Fruit fly (Drosophila melanogaster) whole organism, embryonic: Measurements from ENCODE around the gene RabGGTa.
A peak's percentile ranks its signal among the peaks of the same experiment; 100 is the strongest.

Experiments used
- Antp ChIP-seq: fragments of 200-800 bp; sonication (Bioruptor generic); optimal IDR thresholded peaks from 3 replicates; lab custom pipeline; 2016; ENCODE audit warnings: missing biosample characterization, missing genetic modification characterization
- CG10267 ChIP-seq: fragments of 200-800 bp; sonication (Bioruptor generic); optimal IDR thresholded peaks from 2 replicates; lab custom pipeline; 2018; ENCODE audit warnings: missing biosample characterization, mild to moderate bottlenecking, missing genetic modification characterization, moderate library complexity
- CG11504 ChIP-seq: fragments of 200-800 bp; sonication (Bioruptor generic); optimal IDR thresholded peaks from 3 replicates; lab custom pipeline; 2019; ENCODE audit warnings: missing biosample characterization, mild to moderate bottlenecking, missing genetic modification characterization, moderate library complexity
- CG14667 ChIP-seq: fragments of 200-800 bp; sonication (Bioruptor generic); IDR thresholded peaks from 2 replicates; pipeline ENCODE4 v1.3.6; 2022; ENCODE audit warnings: missing biosample characterization, missing genetic modification characterization
- CG14965 ChIP-seq: fragments of 200-800 bp; sonication (Bioruptor generic); optimal IDR thresholded peaks from 2 replicates; lab custom pipeline; 2016; ENCODE audit warnings: missing biosample characterization, missing genetic modification characterization, borderline replicate concordance
- CG1529 ChIP-seq: fragments of 200-800 bp; sonication (Bioruptor generic); optimal IDR thresholded peaks from 3 replicates; lab custom pipeline; 2018; ENCODE audit warnings: missing biosample characterization, missing genetic modification characterization
- CG15514 ChIP-seq: fragments of 200-800 bp; sonication (Bioruptor generic); optimal IDR thresholded peaks from 3 replicates; lab custom pipeline; 2017; ENCODE audit warnings: missing biosample characterization, missing genetic modification characterization, mild to moderate bottlenecking, moderate library complexity, missing genetic modification reagents
- CG1603 ChIP-seq: fragments of 200-800 bp; sonication (Bioruptor generic); optimal IDR thresholded peaks from 2 replicates; lab custom pipeline; 2019; ENCODE audit warnings: missing biosample characterization, mild to moderate bottlenecking, missing genetic modification characterization, moderate library complexity
- CG17361 ChIP-seq: fragments of 200-800 bp; sonication (Bioruptor generic); IDR thresholded peaks from 3 replicates; pipeline ENCODE4 v1.3.6; 2022; ENCODE audit warnings: missing biosample characterization, missing genetic modification characterization
- CG17568 ChIP-seq: fragments of 200-800 bp; sonication (Bioruptor generic); optimal IDR thresholded peaks from 2 replicates; lab custom pipeline; 2018; ENCODE audit warnings: missing biosample characterization, mild to moderate bottlenecking, missing genetic modification characterization, moderate library complexity
- CG17802 ChIP-seq: fragments of 200-800 bp; sonication (Bioruptor generic); optimal IDR thresholded peaks from 2 replicates; lab custom pipeline; 2018; ENCODE audit warnings: missing biosample characterization, mild to moderate bottlenecking, missing genetic modification characterization, moderate library complexity
- CG18262 ChIP-seq: fragments of 200-800 bp; optimal IDR thresholded peaks from 3 replicates; lab custom pipeline; 2019; ENCODE audit warnings: missing biosample characterization, mild to moderate bottlenecking, missing genetic modification characterization, moderate library complexity
- CG32532 ChIP-seq: fragments of 200-800 bp; sonication (Bioruptor generic); IDR thresholded peaks from 2 replicates; pipeline ENCODE4 v1.3.6; 2022; ENCODE audit warnings: missing biosample characterization, missing genetic modification characterization
- CG4404 ChIP-seq: fragments of 200-800 bp; sonication (Bioruptor generic); IDR thresholded peaks from 2 replicates; pipeline ENCODE4 v1.3.6; 2022; ENCODE audit warnings: missing biosample characterization, missing genetic modification characterization
- CG4617 ChIP-seq: fragments of 200-800 bp; sonication (Bioruptor generic); optimal IDR thresholded peaks from 3 replicates; lab custom pipeline; 2016; ENCODE audit warnings: missing biosample characterization, missing genetic modification characterization, borderline replicate concordance
- CG5180 ChIP-seq: fragments of 200-800 bp; sonication (Bioruptor generic); optimal IDR thresholded peaks from 3 replicates; lab custom pipeline; 2017; ENCODE audit warnings: missing biosample characterization, missing genetic modification characterization, mild to moderate bottlenecking, moderate library complexity, missing genetic modification reagents
- CG6272 ChIP-seq: fragments of 200-800 bp; sonication (Bioruptor generic); IDR thresholded peaks from 2 replicates; pipeline ENCODE4 v1.3.6; 2022; ENCODE audit warnings: missing biosample characterization, missing genetic modification characterization
- CG8924 ChIP-seq: fragments of 200-800 bp; optimal IDR thresholded peaks from 3 replicates; lab custom pipeline; 2019; ENCODE audit warnings: missing biosample characterization, mild to moderate bottlenecking, missing genetic modification characterization, moderate library complexity
- CoRest ChIP-seq: fragments of 200-800 bp; sonication (Bioruptor generic); optimal IDR thresholded peaks from 3 replicates; lab custom pipeline; 2018; ENCODE audit warnings: missing biosample characterization, mild to moderate bottlenecking, missing genetic modification characterization, moderate library complexity
- E2f2 ChIP-seq: fragments of 200-800 bp; sonication (Bioruptor generic); IDR thresholded peaks from 2 replicates; pipeline ENCODE4 v1.3.6; 2022; ENCODE audit warnings: missing biosample characterization, missing genetic modification characterization
- Hr3 ChIP-seq: fragments of 200-800 bp; sonication (Bioruptor generic); optimal IDR thresholded peaks from 3 replicates; lab custom pipeline; 2016; ENCODE audit warnings: missing biosample characterization, missing genetic modification characterization
- Kr ChIP-seq: fragments of 200-800 bp; sonication (Bioruptor generic); optimal IDR thresholded peaks from 2 replicates; lab custom pipeline; 2017; ENCODE audit warnings: missing biosample characterization, mild to moderate bottlenecking, missing genetic modification characterization
- MESR4 ChIP-seq: fragments of 200-800 bp; sonication (Bioruptor generic); optimal IDR thresholded peaks from 2 replicates; lab custom pipeline; 2018; ENCODE audit warnings: missing biosample characterization, mild to moderate bottlenecking, missing genetic modification characterization, moderate library complexity
- Myb ChIP-seq: fragments of 200-800 bp; sonication (Bioruptor generic); optimal IDR thresholded peaks from 2 replicates; lab custom pipeline; 2016; ENCODE audit warnings: missing biosample characterization, missing genetic modification characterization
- Oli ChIP-seq: fragments of 200-800 bp; sonication (Bioruptor generic); optimal IDR thresholded peaks from 2 replicates; lab custom pipeline; 2018; ENCODE audit warnings: missing biosample characterization, mild to moderate bottlenecking, missing genetic modification characterization, moderate library complexity
- Pdp1 ChIP-seq, 2 experiments: fragments of 200-800 bp; sonication (Bioruptor generic); optimal IDR thresholded peaks; 3 replicates each; lab custom pipeline; 2016; ENCODE audit warnings: missing biosample characterization in 2 of 2, missing genetic modification characterization in 2 of 2, mild to moderate bottlenecking in 1 of 2, moderate library complexity in 1 of 2
- Xrp1 ChIP-seq: fragments of 200-800 bp; sonication (Bioruptor generic); IDR thresholded peaks from 2 replicates; pipeline ENCODE4 v1.3.6; 2022; ENCODE audit warnings: missing biosample characterization, missing genetic modification characterization
- abd-A ChIP-seq: fragments of 200-800 bp; sonication (Bioruptor generic); optimal IDR thresholded peaks from 3 replicates; lab custom pipeline; 2019; ENCODE audit warnings: missing biosample characterization, mild to moderate bottlenecking, missing genetic modification characterization, moderate library complexity
- aop ChIP-seq: fragments of 200-800 bp; sonication (Bioruptor generic); IDR thresholded peaks from 2 replicates; pipeline ENCODE4 v1.3.6; 2022; ENCODE audit warnings: missing biosample characterization, missing genetic modification characterization
- fd102C ChIP-seq: fragments of 200-800 bp; sonication (Bioruptor generic); optimal IDR thresholded peaks from 2 replicates; lab custom pipeline; 2018; ENCODE audit warnings: missing biosample characterization, mild to moderate bottlenecking, missing genetic modification characterization, moderate library complexity
- gcm2 ChIP-seq: fragments of 200-800 bp; sonication (Bioruptor generic); optimal IDR thresholded peaks from 2 replicates; lab custom pipeline; 2016; ENCODE audit warnings: missing biosample characterization, missing genetic modification characterization
- gsb-n ChIP-seq: fragments of 200-800 bp; sonication (Bioruptor generic); optimal IDR thresholded peaks from 3 replicates; lab custom pipeline; 2018; ENCODE audit warnings: missing biosample characterization, mild to moderate bottlenecking, missing genetic modification characterization
- hb ChIP-seq: fragments of 200-800 bp; sonication (Bioruptor generic); IDR thresholded peaks from 3 replicates; pipeline ENCODE4 v1.3.6; 2022; ENCODE audit warnings: missing biosample characterization, missing genetic modification characterization; ENCODE audit not compliant: partially characterized antibody
- jumu ChIP-seq: fragments of 200-800 bp; sonication (Bioruptor generic); optimal IDR thresholded peaks from 3 replicates; lab custom pipeline; 2016; ENCODE audit warnings: missing biosample characterization, missing genetic modification characterization
- lola ChIP-seq, 3 experiments: fragments of >200 bp in 2 of 3; fragments of 200-800 bp in 1 of 3; sonication (Bioruptor generic) in 1 of 3; optimal IDR thresholded peaks; 2 replicates each; lab custom pipeline; 2017 to 2019; ENCODE audit warnings: missing biosample characterization in 3 of 3, missing genetic modification characterization in 3 of 3, mild to moderate bottlenecking in 1 of 3, moderate library complexity in 1 of 3
- mam ChIP-seq: fragments of 200-800 bp; sonication (Bioruptor generic); optimal IDR thresholded peaks from 3 replicates; lab custom pipeline; 2016; ENCODE audit warnings: missing biosample characterization, missing genetic modification characterization
- pan ChIP-seq, 4 experiments: fragments of >200 bp in 3 of 4; fragments of 200-800 bp in 1 of 4; sonication (Bioruptor generic) in 1 of 4; optimal IDR thresholded peaks in 3 of 4; IDR thresholded peaks in 1 of 4; 2 replicates each; pipeline versions ENCODE4 v1.3.6 to Lab custom; 2017 to 2022; ENCODE audit warnings: missing biosample characterization in 2 of 4, missing genetic modification characterization in 2 of 4, mixed read lengths in 1 of 4
- peb ChIP-seq: fragments of 200-800 bp; sonication (Bioruptor generic); IDR thresholded peaks from 2 replicates; pipeline ENCODE4 v1.3.6; 2022; ENCODE audit warnings: missing biosample characterization, missing genetic modification characterization
- pita ChIP-seq: fragments of 200-800 bp; sonication (Bioruptor generic); optimal IDR thresholded peaks from 2 replicates; lab custom pipeline; 2017; ENCODE audit warnings: missing biosample characterization, mild to moderate bottlenecking, missing genetic modification characterization
- psq ChIP-seq: fragments of 200-800 bp; sonication (Bioruptor generic); optimal IDR thresholded peaks from 2 replicates; lab custom pipeline; 2017; ENCODE audit warnings: missing biosample characterization, missing genetic modification characterization
- ro ChIP-seq: fragments of 200-800 bp; sonication (Bioruptor generic); IDR thresholded peaks from 2 replicates; pipeline ENCODE4 v1.3.6; 2022; ENCODE audit warnings: missing biosample characterization, missing genetic modification characterization
- row ChIP-seq: fragments of 200-800 bp; sonication (Bioruptor generic); IDR thresholded peaks from 3 replicates; pipeline ENCODE4 v1.3.6; 2022; ENCODE audit warnings: missing biosample characterization, missing genetic modification characterization
- salm ChIP-seq: fragments of 200-800 bp; sonication (Bioruptor generic); optimal IDR thresholded peaks from 2 replicates; lab custom pipeline; 2018; ENCODE audit warnings: missing biosample characterization, mild to moderate bottlenecking, missing genetic modification characterization
- schlank ChIP-seq: fragments of 200-800 bp; sonication (Bioruptor generic); optimal IDR thresholded peaks from 2 replicates; lab custom pipeline; 2018; ENCODE audit warnings: missing biosample characterization, mild to moderate bottlenecking, missing genetic modification characterization
- sens ChIP-seq: fragments of 200-800 bp; sonication (Bioruptor generic); peaks from one replicate; lab custom pipeline; 2016; ENCODE audit warnings: missing biosample characterization, missing genetic modification characterization
- slbo ChIP-seq: fragments of 200-800 bp; sonication (Bioruptor generic); IDR thresholded peaks from 2 replicates; pipeline ENCODE4 v1.3.6; 2022; ENCODE audit warnings: missing biosample characterization, missing genetic modification characterization
- sqz ChIP-seq: fragments of 200-800 bp; sonication (Bioruptor generic); optimal IDR thresholded peaks from 3 replicates; lab custom pipeline; 2018; ENCODE audit warnings: missing biosample characterization, mild to moderate bottlenecking, missing genetic modification characterization
- zfh1 ChIP-seq: fragments of 200-800 bp; sonication (Bioruptor generic); IDR thresholded peaks from 3 replicates; pipeline ENCODE4 v1.3.6; 2022; ENCODE audit warnings: missing biosample characterization, missing genetic modification characterization

Gene RabGGTa

DNA sequence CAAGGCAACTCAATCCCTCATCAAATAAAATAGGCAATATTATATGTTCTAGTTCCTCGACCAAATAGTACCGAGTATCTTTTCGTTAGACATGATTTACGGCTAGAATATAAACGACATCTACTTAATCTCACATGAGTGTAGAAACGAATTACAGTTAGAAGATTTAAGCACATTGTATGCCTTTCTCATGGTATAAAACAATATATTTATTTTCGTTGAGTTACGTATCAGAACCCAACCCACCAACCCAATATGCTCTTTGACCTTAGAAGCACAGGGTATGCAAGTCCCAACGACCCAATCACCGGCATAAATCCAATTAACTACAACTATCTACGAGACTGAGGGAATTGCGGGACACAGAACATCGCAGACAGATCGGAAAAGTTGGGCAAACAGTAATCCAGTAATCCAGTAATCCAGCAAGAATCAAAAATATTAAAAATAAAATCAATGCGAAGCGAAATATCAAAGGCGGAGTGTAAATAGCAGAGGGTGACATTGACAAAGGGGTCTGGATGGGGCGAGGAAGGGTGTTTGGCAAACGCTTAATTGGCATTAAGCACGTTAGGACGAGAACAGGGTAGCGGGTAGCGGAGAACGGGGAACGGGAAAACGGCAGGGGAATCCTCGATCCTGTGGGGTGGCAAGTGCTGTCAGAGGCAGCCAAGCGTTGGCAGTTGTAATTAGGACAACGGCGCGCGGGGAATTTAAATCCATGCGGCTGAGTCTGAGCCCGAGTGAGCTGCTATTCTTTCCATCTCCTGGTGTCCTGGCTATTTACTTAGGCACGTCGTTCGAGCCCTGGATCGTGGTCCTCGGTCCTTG is 5.4 kb upstream of the RabGGTa start (continued):
- TF ChIP-seq CG32532 (GFP tag; lab: Robert Waterston, UW) (no peak), fd102C (GFP tag; lab: Kevin White, UChicago) (no peak), slbo (GFP tag; lab: Robert Waterston, UW) (no peak), Antp (GFP tag; lab: Kevin White, UChicago) (no peak), sens (GFP tag; lab: Kevin White, UChicago) (peak; percentile 83), peb (GFP tag; lab: Robert Waterston, UW) (no peak), hb (no peak), Pdp1 (GFP tag; optimal IDR thresholded peaks at IDR 0.05; lab: Kevin White, UChicago) (no peak), schlank (tag; lab: Kevin White, UChicago) (no peak), pita (GFP tag; lab: Kevin White, UChicago) (no peak), CG17361 (GFP tag; lab: Robert Waterston, UW) (no peak), CG4404 (no peak), aop (GFP tag; lab: Robert Waterston, UW) (no peak), mam (GFP tag; lab: Kevin White, UChicago) (no peak), CG14965 (GFP tag; lab: Kevin White, UChicago) (no peak), lola (GFP tag; optimal IDR thresholded peaks at IDR 0.05; lab: Kevin White, UChicago) (peak in 1 of 3 experiments; percentile 30), CG5180 (GFP tag; lab: Kevin White, UChicago) (no peak), jumu (GFP tag; lab: Kevin White, UChicago) (peak; percentile 13), salm (no peak), CG17802 (tag; lab: Kevin White, UChicago) (no peak), Oli (peak; percentile 5), pan (optimal IDR thresholded peaks at IDR 0.05; lab: Kevin White, UChicago) (peak in 1 of 2 experiments; percentile 39), pan (GFP tag; optimal IDR thresholded peaks at IDR 0.05 in 1 of 2, IDR thresholded peaks at IDR 0.05 in 1 of 2) (peak in 1 of 2 experiments; percentile 15), zfh1 (GFP tag; lab: Robert Waterston, UW) (0 out of 3 replicates have a peak, but pooled peaks have one; percentile 22), row (GFP tag; lab: Robert Waterston, UW) (peak; percentile 49; the same call in 2 of the 3 replicates), CG14667 (no peak), sqz (GFP tag; lab: Kevin White, UChicago) (no peak), CG10267 (tag; lab: Kevin White, UChicago) (peak; percentile 22), Kr (peak; percentile 25), CG15514 (GFP tag; lab: Kevin White, UChicago) (no peak), CG18262 (tag; lab: Kevin White, UChicago) (peak; percentile 31), CoRest (tag; lab: Kevin White, UChicago) (peak; percentile 0), Myb (GFP tag; lab: Kevin White, UChicago) (no peak), CG17568 (GFP tag; lab: Kevin White, UChicago) (no peak), Xrp1 (GFP tag; lab: Robert Waterston, UW) (peak; percentile 44; the same call in 1 of the 2 replicates), psq (GFP tag; lab: Kevin White, UChicago) (no peak), abd-A (tag; lab: Kevin White, UChicago) (peak; percentile 40), CG8924 (tag; lab: Kevin White, UChicago) (no peak), CG1603 (peak; percentile 44), CG4617 (GFP tag; lab: Kevin White, UChicago) (no peak), MESR4 (GFP tag; lab: Kevin White, UChicago) (no peak), CG1529 (GFP tag; lab: Kevin White, UChicago) (no peak), CG11504 (no peak), Hr3 (no peak), CG6272 (GFP tag; lab: Robert Waterston, UW) (no peak), E2f2 (GFP tag; lab: Robert Waterston, UW) (no peak), gcm2 (GFP tag; lab: Kevin White, UChicago) (no peak), gsb-n (peak; percentile 53), ro (no peak)
